Worm (Caenorhabditis elegans): ENCODE results near the gene str-164.

Gene str-164

ce11 chrIV:4992089-4992488, 31.6 kb downstream of the str-164 start, which contains the start of gene str-162:
Gene str-162 (plus strand): TSS chrIV:4992389.
- TF ChIP-seq nhr-48 (tag; optimal IDR thresholded peaks at IDR 0.05): no peak
- no peak for TF ChIP-seq hmg-1.1 (GFP tag; IDR thresholded peaks at IDR 0.05)
- TF ChIP-seq ctbp-1 (GFP tag; IDR thresholded peaks at IDR 0.05): no peak
- TF ChIP-seq unc-62 (GFP tag; optimal IDR thresholded peaks at IDR 0.05 in 1 of 2): peak in 1 of 2 experiments; percentile 13
- TF ChIP-seq unc-62 (tag; optimal IDR thresholded peaks at IDR 0.05): no peak
- TF ChIP-seq egl-43 (GFP tag; IDR thresholded peaks at IDR 0.05): no peak

ce11 chrIV:4993128-4993527, 32.6 kb downstream of the str-164 start:
- no peak for TF ChIP-seq nhr-6 (tag; optimal IDR thresholded peaks at IDR 0.05)
- TF ChIP-seq unc-62 (GFP tag; optimal IDR thresholded peaks at IDR 0.05 in 1 of 2): peak in 1 of 2 experiments; percentile 96
- TF ChIP-seq unc-62 (tag; optimal IDR thresholded peaks at IDR 0.05): no peak

ce11 chrIV:4995842-4996241, 35.3 kb downstream of the str-164 start, which contains the start of gene ssq-2:
Gene ssq-2 (plus strand): TSS chrIV:4996142.
- no peak for TF ChIP-seq php-3 (GFP tag; IDR thresholded peaks at IDR 0.05)
- TF ChIP-seq ceh-44 (GFP tag; IDR thresholded peaks at IDR 0.05): no peak
- no peak for TF ChIP-seq cey-2 (tag; optimal IDR thresholded peaks at IDR 0.05; ENCODE audit: borderline replicate concordance, insufficient read depth)

- TF ChIP-seq attf-4 (tag; optimal IDR thresholded peaks at IDR 0.05): no peak
- no peak for TF ChIP-seq nhr-6 (tag; optimal IDR thresholded peaks at IDR 0.05)
- TF ChIP-seq set-16 (GFP tag; IDR thresholded peaks at IDR 0.05): peak; percentile 94
Observed at ce11 chrIV:4996956-4997355, 36.4 kb downstream of the str-164 start.

- TF ChIP-seq hmg-1.1 (GFP tag; IDR thresholded peaks at IDR 0.05) (no peak), sdz-12 (GFP tag; optimal IDR thresholded peaks at IDR 0.05) (no peak), T20F7.1 (GFP tag; optimal IDR thresholded peaks at IDR 0.05) (no peak), lin-29 (GFP tag; IDR thresholded peaks at IDR 0.05) (no peak), ceh-82 (tag; optimal IDR thresholded peaks at IDR 0.05) (no peak), ztf-7 (tag; optimal IDR thresholded peaks at IDR 0.05) (no peak), ama-1 (optimal IDR thresholded peaks at IDR 0.05) (no peak), fkh-10 (GFP tag; optimal IDR thresholded peaks at IDR 0.05) (no peak), dpl-1 (GFP tag; optimal IDR thresholded peaks at IDR 0.05) (no peak), dve-1 (tag; optimal IDR thresholded peaks at IDR 0.05; ENCODE audit: insufficient read depth) (no peak), arid-1 (GFP tag; conservative IDR thresholded peaks at IDR 0.05) (no peak), nhr-237 (tag; optimal IDR thresholded peaks at IDR 0.05) (no peak), duxl-1 (tag; optimal IDR thresholded peaks at IDR 0.05; ENCODE audit: poor library complexity) (no peak), nhr-48 (tag; optimal IDR thresholded peaks at IDR 0.05) (no peak), nhr-10 (tag; optimal IDR thresholded peaks at IDR 0.05) (no peak), nhr-25 (tag; optimal IDR thresholded peaks at IDR 0.05; ENCODE audit: borderline replicate concordance, insufficient read depth) (no peak), mxl-3 (GFP tag; optimal IDR thresholded peaks at IDR 0.05) (no peak), mep-1 (tag; optimal IDR thresholded peaks at IDR 0.05) (no peak), spr-3 (GFP tag; optimal IDR thresholded peaks at IDR 0.05) (no peak)
Observed at ce11 chrIV:5002448-5002847, 41.9 kb downstream of the str-164 start, which contains the start of gene pes-1. Gene pes-1 (plus strand): TSS chrIV:5002748.

- TF ChIP-seq nhr-237 (tag; optimal IDR thresholded peaks at IDR 0.05) (no peak), unc-62 (GFP tag; optimal IDR thresholded peaks at IDR 0.05 in 1 of 2) (peak in 1 of 2 experiments; percentile 90), unc-62 (tag; optimal IDR thresholded peaks at IDR 0.05) (no peak)
Observed at ce11 chrIV:5005154-5005553, 44.6 kb downstream of the str-164 start.

- TF ChIP-seq hif-1 (tag; optimal IDR thresholded peaks at IDR 0.05) (no peak), mxl-3 (GFP tag; optimal IDR thresholded peaks at IDR 0.05) (no peak), daf-12 (tag; optimal IDR thresholded peaks at IDR 0.05) (no peak), nhr-42 (GFP tag; IDR thresholded peaks at IDR 0.05) (no peak), R02D3.7 (tag; optimal IDR thresholded peaks at IDR 0.05) (no peak), nhr-11 (tag; optimal IDR thresholded peaks at IDR 0.05) (no peak), T20F7.1 (GFP tag; optimal IDR thresholded peaks at IDR 0.05) (no peak), zip-11 (GFP tag; IDR thresholded peaks at IDR 0.05) (no peak), zag-1 (tag; optimal IDR thresholded peaks at IDR 0.05) (no peak), lsy-2 (tag; optimal IDR thresholded peaks at IDR 0.05) (no peak)
Observed at ce11 chrIV:5008378-5008777, 47.8 kb downstream of the str-164 start, which contains the start of gene srm-2. Gene srm-2 (plus strand): TSS chrIV:5008678.
